Fruit fly (Drosophila melanogaster): ENCODE measurements around the gene CG13001.

dm6 chrX:16946604-16947003 is 3.9 kb upstream of the CG13001 start:
- TF ChIP-seq CG8301 (tag; optimal IDR thresholded peaks at IDR 0.05), result no peak
- TF ChIP-seq CG12605 (GFP tag; IDR thresholded peaks at IDR 0.05), result no peak
- no peak for TF ChIP-seq CG13204 (GFP tag; optimal IDR thresholded peaks at IDR 0.05)
- no peak for TF ChIP-seq rn (GFP tag; IDR thresholded peaks at IDR 0.05)
- no peak for TF ChIP-seq CG17806 (tag; optimal IDR thresholded peaks at IDR 0.05)
- no peak for TF ChIP-seq fd96Ca (GFP tag; IDR thresholded peaks at IDR 0.05)

All from whole organism, pupa.